Fruit fly (Drosophila melanogaster): ENCODE measurements around the gene CG11885.

Gene CG11885

DNA sequence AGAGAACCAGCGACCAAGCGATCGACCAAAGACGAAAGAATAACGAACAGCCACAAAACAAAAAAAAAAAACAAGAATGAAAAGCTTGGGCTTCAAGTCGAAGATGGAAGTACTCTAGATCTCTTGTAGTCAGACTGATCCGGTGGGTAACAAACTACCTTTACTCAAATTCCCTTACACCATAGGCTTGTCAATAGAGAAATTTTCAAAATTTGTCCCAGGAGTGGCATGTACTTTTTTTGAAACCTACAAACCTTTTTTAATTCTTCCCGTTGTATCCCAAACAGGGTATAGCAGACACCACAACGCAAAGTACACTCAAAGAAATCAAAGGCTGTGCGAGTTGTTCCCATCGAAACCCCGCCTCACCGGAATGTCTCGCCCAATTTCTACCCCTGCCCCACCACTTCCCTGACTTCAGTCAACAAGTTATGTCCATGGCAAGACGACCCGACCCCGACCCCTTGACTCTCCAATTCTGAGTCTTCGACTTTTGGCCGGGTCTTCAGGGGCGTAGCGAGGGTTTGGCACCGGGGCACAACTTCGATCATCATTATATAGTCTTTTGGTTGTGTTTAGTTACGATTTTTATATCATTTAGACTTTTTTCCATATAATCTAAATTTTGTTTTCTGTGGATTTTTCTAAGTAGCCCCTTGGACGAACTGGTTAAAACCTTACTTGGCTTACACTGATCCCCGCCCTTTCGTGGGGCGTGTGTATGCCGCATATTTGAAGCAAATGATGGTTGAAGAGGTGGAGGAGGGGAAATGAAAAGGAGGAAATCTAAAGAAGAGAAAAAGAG, 8.6 kb upstream of the CG11885 start (continued):
- TF ChIP-seq Ssrp (tag; optimal IDR thresholded peaks at IDR 0.05): peak; percentile 36
- TF ChIP-seq CG17385 (GFP tag; optimal IDR thresholded peaks at IDR 0.05): no peak
- TF ChIP-seq corto (GFP tag; optimal IDR thresholded peaks at IDR 0.05): peak; percentile 79
- peak; percentile 58; the same call in 1 of the 2 replicates for TF ChIP-seq CG4404 (GFP tag; IDR thresholded peaks at IDR 0.05)
- peak; percentile 55 for TF ChIP-seq CG17328 (GFP tag; IDR thresholded peaks at IDR 0.05)
- TF ChIP-seq CG12391 (tag; optimal IDR thresholded peaks at IDR 0.05): peak; percentile 62
- peak; percentile 71 to 73 for TF ChIP-seq bsh (GFP tag; optimal IDR thresholded peaks at IDR 0.05)
- TF ChIP-seq pros (GFP tag; optimal IDR thresholded peaks at IDR 0.05): peak; percentile 36
- TF ChIP-seq ftz-f1 (GFP tag; optimal IDR thresholded peaks at IDR 0.05): no peak
- 0 out of 3 replicates have a peak, but pooled peaks have one; percentile 24 for TF ChIP-seq CG34422 (GFP tag; IDR thresholded peaks at IDR 0.05)
- TF ChIP-seq dmrt99B (tag; optimal IDR thresholded peaks at IDR 0.05): peak; percentile 25
- peak; percentile 39 for TF ChIP-seq Meics (GFP tag; optimal IDR thresholded peaks at IDR 0.05)
- no peak for TF ChIP-seq br (optimal IDR thresholded peaks at IDR 0.05)
- TF ChIP-seq CG31441 (GFP tag; IDR thresholded peaks at IDR 0.05): peak; percentile 55; the same call in 1 of the 2 replicates
- peak; percentile 71 for TF ChIP-seq CG30403 (GFP tag; optimal IDR thresholded peaks at IDR 0.05)

DNA sequence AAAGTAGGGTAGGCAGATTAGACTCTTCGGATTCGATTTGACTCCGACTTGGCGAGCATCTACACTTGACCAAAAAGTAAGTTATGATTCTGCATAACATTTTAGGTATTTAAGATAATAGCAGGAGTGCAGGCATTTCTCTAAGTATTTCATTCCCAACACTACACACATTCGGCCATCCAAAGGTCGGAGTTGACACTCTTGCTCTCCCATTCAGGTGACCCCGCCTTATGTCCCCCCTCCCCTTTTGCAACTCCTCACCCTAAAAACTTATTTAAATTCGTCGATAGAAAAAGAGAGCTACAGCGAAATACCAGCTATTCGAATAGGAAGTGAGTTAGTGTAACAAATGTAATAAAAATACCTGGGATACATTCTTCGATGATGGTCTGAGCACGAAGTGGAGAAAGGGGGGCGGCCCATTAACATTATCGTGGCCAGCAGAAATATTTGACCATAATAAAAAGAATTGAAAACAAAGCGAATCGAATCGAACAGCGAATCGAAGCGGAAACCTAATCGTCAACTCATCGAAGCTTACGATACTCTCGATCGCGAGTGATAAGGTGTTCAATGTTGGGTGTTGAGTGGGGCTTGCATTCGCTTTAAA, 7.2 kb upstream of the CG11885 start:
- TF ChIP-seq sd (tag; optimal IDR thresholded peaks at IDR 0.05) (peak; percentile 90), nmo (GFP tag; optimal IDR thresholded peaks at IDR 0.05) (no peak), chinmo (GFP tag; IDR thresholded peaks at IDR 0.05; ENCODE audit: partially characterized antibody) (0 out of 4 replicates have a peak, but pooled peaks have one; percentile 18), Hr78 (GFP tag; optimal IDR thresholded peaks at IDR 0.05) (peak in 1 of 2 experiments; percentile 81), ap (GFP tag; IDR thresholded peaks at IDR 0.05) (no peak), ttk (GFP tag; IDR thresholded peaks at IDR 0.05) (0 out of 2 replicates have a peak, but pooled peaks have one; percentile 23)

DNA sequence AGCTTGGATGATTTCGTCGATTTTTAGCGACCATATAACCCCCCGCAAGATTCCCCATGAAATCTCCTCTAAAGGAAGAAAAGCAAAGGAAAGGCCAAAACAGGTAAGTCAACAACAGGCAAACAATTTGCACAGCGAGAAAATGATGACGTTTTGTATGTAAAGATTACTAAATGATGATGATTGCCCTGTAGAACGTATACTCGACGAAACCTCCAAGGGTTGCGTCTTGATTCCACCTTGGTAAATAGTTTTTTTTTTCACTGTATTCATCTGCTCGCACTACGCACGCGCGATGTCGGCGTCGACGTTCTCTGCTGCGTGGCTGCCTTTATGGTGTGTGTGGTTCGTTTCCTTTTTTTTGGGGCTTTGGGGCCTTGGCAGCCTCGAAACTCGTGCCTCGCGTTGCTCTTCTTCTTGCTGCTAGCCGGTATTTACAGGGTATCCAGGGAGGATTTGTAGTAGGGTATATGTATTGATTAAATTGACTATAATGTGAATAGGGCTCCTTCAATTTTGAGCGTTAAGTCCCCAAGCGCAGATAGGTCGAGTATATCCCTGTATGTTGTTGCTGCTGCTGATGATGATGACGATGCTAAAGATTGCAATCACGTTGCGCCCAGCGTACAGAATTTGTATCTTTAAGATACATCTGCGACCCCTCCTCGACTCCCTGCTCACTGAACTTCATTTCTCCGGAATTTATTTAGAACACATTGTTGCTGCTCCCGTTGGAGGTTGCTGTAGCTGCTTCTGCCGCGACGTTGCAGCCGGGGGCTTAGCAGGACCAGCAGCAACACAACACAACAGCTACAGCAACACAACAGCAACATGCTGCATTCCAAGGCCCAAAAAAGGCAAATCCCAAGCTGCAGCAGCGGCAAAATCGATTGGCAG, 6.3 kb upstream of the CG11885 start:
- TF ChIP-seq Hr39 (optimal IDR thresholded peaks at IDR 0.05): no peak
- TF ChIP-seq exex (tag; optimal IDR thresholded peaks at IDR 0.05): no peak
- TF ChIP-seq Bgb (GFP tag; IDR thresholded peaks at IDR 0.05; ENCODE audit: partially characterized antibody): no peak
- peak; percentile 40 for TF ChIP-seq CG6254 (GFP tag; optimal IDR thresholded peaks at IDR 0.05)
- TF ChIP-seq Ravus (GFP tag; IDR thresholded peaks at IDR 0.05): no peak
- TF ChIP-seq CG2202 (tag; optimal IDR thresholded peaks at IDR 0.05): no peak
- no peak for TF ChIP-seq phol (tag; optimal IDR thresholded peaks at IDR 0.05)
- no peak for TF ChIP-seq CG1233 (GFP tag; optimal IDR thresholded peaks at IDR 0.05)
- peak; percentile 16 for TF ChIP-seq az2 (GFP tag; optimal IDR thresholded peaks at IDR 0.05)
- TF ChIP-seq CG13296 (GFP tag; optimal IDR thresholded peaks at IDR 0.05): no peak
- no peak for TF ChIP-seq luna (GFP tag; optimal IDR thresholded peaks at IDR 0.05)
- no peak for TF ChIP-seq CG10366 (GFP tag; IDR thresholded peaks at IDR 0.05)
- no peak for TF ChIP-seq inv (GFP tag; IDR thresholded peaks at IDR 0.05; ENCODE audit: partially characterized antibody)
- TF ChIP-seq CG15269 (tag; optimal IDR thresholded peaks at IDR 0.05): no peak
- TF ChIP-seq CG1792 (GFP tag; optimal IDR thresholded peaks at IDR 0.05): no peak
- TF ChIP-seq zen (tag; optimal IDR thresholded peaks at IDR 0.05): no peak
- no peak for TF ChIP-seq abd-A (tag; optimal IDR thresholded peaks at IDR 0.05)
- no peak for TF ChIP-seq knrl (GFP tag; IDR thresholded peaks at IDR 0.05; ENCODE audit: partially characterized antibody)
- TF ChIP-seq CG30431 (GFP tag; optimal IDR thresholded peaks at IDR 0.05): peak; percentile 18
- no peak for TF ChIP-seq MTF-1 (GFP tag; optimal IDR thresholded peaks at IDR 0.05; ENCODE audit: borderline replicate concordance)
- TF ChIP-seq Eip74EF (GFP tag; optimal IDR thresholded peaks at IDR 0.05): no peak
- TF ChIP-seq Ssrp (tag; optimal IDR thresholded peaks at IDR 0.05): no peak
- TF ChIP-seq tx (GFP tag; optimal IDR thresholded peaks at IDR 0.05): no peak

All from whole organism, embryonic.